Worm (Caenorhabditis elegans) whole organism, young adult: ENCODE measurements around the gene ltd-1.

Experiments
- snpc-4 ChIP-seq, 5 experiments: fragments of 150-350 bp in 1 of 5; sonication (generic microtip) in 4 of 5; optimal IDR thresholded peaks; 2 replicates each; lab custom pipeline; 2014 to 2018; ENCODE audit warnings: missing genetic modification characterization in 5 of 5, missing biosample characterization in 3 of 5, antibody characterized with exemption in 2 of 5, mild to moderate bottlenecking in 2 of 5, missing compliant biosample characterization in 2 of 5, missing genotype in 2 of 5, moderate library complexity in 2 of 5, missing genetic modification reagents in 1 of 5

Gene ltd-1

DNA sequence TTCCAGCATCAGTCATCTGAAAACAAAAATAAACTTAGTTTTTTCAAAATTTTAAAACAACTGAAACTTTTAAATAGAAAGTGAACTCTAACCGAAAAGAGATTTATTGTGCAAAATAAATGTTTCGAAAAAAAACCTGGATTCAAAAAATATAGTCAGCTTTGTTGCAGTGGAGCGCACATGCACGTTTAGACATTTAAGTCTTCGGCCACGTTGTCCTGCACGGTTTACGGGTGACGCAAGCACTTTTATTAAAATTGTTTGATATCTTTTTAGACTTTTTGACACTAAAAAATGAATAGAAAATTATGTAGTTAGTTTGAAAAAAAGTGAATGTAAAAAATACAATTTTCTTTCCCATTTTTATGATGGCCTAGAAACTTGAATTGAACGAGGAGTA is 53.1 kb downstream of the ltd-1 start, which contains the start of the genes ubh-4 and algn-6 (continued):
- TF ChIP-seq snpc-4 (GFP tag; optimal IDR thresholded peaks at IDR 0.05; lab: Kevin White, UChicago) (no peak), snpc-4 (tag; optimal IDR thresholded peaks at IDR 0.05; lab: Kevin White, UChicago) (peak; percentile 24 to 40 (median 29))
